Worm (Caenorhabditis elegans): ENCODE measurements around the gene srxa-11.
A peak's percentile ranks its signal among the peaks of the same experiment; 100 is the strongest.

The srxa-11 gene

DNA sequence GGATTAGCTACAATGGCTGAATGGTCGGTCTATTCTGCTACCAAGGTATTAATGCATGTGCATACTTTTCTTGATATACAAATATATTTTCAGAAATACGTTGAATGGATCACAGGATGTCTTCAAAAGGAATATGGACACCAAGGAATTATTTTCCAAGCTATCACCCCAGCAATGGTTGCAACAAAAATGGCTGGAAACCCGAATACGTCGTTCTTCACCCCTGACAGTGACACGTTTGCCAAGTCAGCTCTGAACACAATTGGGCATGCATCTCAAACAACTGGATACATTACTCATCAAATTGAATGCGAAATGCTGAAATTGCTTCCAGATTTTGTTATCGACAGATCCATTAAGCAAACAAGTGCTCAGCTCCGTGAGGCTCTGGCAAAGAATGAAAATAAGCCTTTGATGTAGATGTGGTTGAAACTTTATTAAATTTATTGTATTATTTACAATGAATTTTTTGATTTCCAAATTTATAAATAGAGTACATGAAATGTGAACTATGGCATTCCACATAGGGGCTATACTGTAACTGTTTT is 16.3 kb upstream of the srxa-11 start (continued):
- peak; percentile 70 for TF ChIP-seq mcd-1 (GFP tag; IDR thresholded peaks at IDR 0.05)
- TF ChIP-seq Y79H2A.3 (GFP tag; conservative IDR thresholded peaks at IDR 0.05), result peak; percentile 64; the same call in 1 of the 2 replicates
- TF ChIP-seq F55B11.4 (tag; optimal IDR thresholded peaks at IDR 0.05; ENCODE audit: borderline replicate concordance, insufficient read depth), result no peak
- no peak for TF ChIP-seq nhr-120 (GFP tag; IDR thresholded peaks at IDR 0.05)
- TF ChIP-seq ceh-79 (tag; optimal IDR thresholded peaks at IDR 0.05), result no peak
- TF ChIP-seq hmg-1.2 (GFP tag; IDR thresholded peaks at IDR 0.05), result peak; percentile 56
- no peak for TF ChIP-seq bed-1 (GFP tag; IDR thresholded peaks at IDR 0.05)
- peak; percentile 77 for TF ChIP-seq egl-44 (GFP tag; IDR thresholded peaks at IDR 0.05)
- TF ChIP-seq F22D6.2 (tag; optimal IDR thresholded peaks at IDR 0.05), result peak; percentile 56
- 0 out of 2 replicates have a peak, but pooled peaks have one; percentile 16 for TF ChIP-seq attf-3 (GFP tag; conservative IDR thresholded peaks at IDR 0.05)
- peak; percentile 71 for TF ChIP-seq tbp1 (GFP tag; optimal IDR thresholded peaks at IDR 0.05)
- TF ChIP-seq tbx-9 (tag; optimal IDR thresholded peaks at IDR 0.05; ENCODE audit: borderline replicate concordance), result no peak
- TF ChIP-seq attf-5 (GFP tag; optimal IDR thresholded peaks at IDR 0.05), result peak; percentile 68
- peak; percentile 96 for TF ChIP-seq B0336.3 (GFP tag; IDR thresholded peaks at IDR 0.05)
- no peak for TF ChIP-seq hlh-26 (GFP tag; conservative IDR thresholded peaks at IDR 0.05)
- peak; percentile 73 for TF ChIP-seq lir-1 (GFP tag; conservative IDR thresholded peaks at IDR 0.05)
- TF ChIP-seq hrde-1 (tag; optimal IDR thresholded peaks at IDR 0.05; ENCODE audit: borderline replicate concordance), result no peak
- no peak for TF ChIP-seq ztf-6 (GFP tag; IDR thresholded peaks at IDR 0.05)
- TF ChIP-seq ceh-40 (GFP tag; IDR thresholded peaks at IDR 0.05), result 0 out of 2 replicates have a peak, but pooled peaks have one; percentile 61
- 0 out of 2 replicates have a peak, but pooled peaks have one; percentile 58 for TF ChIP-seq cebp-2 (GFP tag; IDR thresholded peaks at IDR 0.05)
- TF ChIP-seq lin-35 (GFP tag; optimal IDR thresholded peaks at IDR 0.05), result peak in 1 of 3 experiments; percentile 55
- peak; percentile 81 for TF ChIP-seq ets-4 (GFP tag; optimal IDR thresholded peaks at IDR 0.05)
- no peak; the same call in 1 of the 2 replicates for TF ChIP-seq D2030.7 (GFP tag; IDR thresholded peaks at IDR 0.05)
- no peak for TF ChIP-seq nhr-27 (tag; optimal IDR thresholded peaks at IDR 0.05)
- TF ChIP-seq ama-1 (optimal IDR thresholded peaks at IDR 0.05), result peak; percentile 91
- no peak for TF ChIP-seq ama-1 (GFP tag; optimal IDR thresholded peaks at IDR 0.05)
- no peak for TF ChIP-seq T26A5.8 (tag; optimal IDR thresholded peaks at IDR 0.05)
- TF ChIP-seq ztf-3 (GFP tag; optimal IDR thresholded peaks at IDR 0.05), result peak; percentile 47
- peak; percentile 78 for TF ChIP-seq F57C9.4 (tag; optimal IDR thresholded peaks at IDR 0.05)
- TF ChIP-seq F49E8.2 (tag; optimal IDR thresholded peaks at IDR 0.05; ENCODE audit: insufficient read depth), result no peak
- peak; percentile 98 for TF ChIP-seq repo-1 (tag; optimal IDR thresholded peaks at IDR 0.05)
- TF ChIP-seq sptf-2 (GFP tag; optimal IDR thresholded peaks at IDR 0.05), result no peak
- TF ChIP-seq madf-3 (GFP tag; IDR thresholded peaks at IDR 0.05), result peak; percentile 69
- peak; percentile 55 for TF ChIP-seq K12H6.12 (tag; optimal IDR thresholded peaks at IDR 0.05)
- TF ChIP-seq unc-130 (GFP tag; optimal IDR thresholded peaks at IDR 0.05), result no peak
- no peak for TF ChIP-seq fkh-3 (tag; optimal IDR thresholded peaks at IDR 0.05)
- no peak for TF ChIP-seq rec-8 (tag; optimal IDR thresholded peaks at IDR 0.05)
- no peak for TF ChIP-seq madf-8 (GFP tag; conservative IDR thresholded peaks at IDR 0.05)
- TF ChIP-seq B0035.1 (tag; optimal IDR thresholded peaks at IDR 0.05), result peak; percentile 69
- no peak for TF ChIP-seq dpl-1 (GFP tag; optimal IDR thresholded peaks at IDR 0.05)
- TF ChIP-seq egl-18 (GFP tag; IDR thresholded peaks at IDR 0.05), result no peak
- no peak for TF ChIP-seq snpc-4 (GFP tag; optimal IDR thresholded peaks at IDR 0.05)
- peak in 1 of 4 experiments; percentile 34 for TF ChIP-seq snpc-4 (tag; optimal IDR thresholded peaks at IDR 0.05)
- TF ChIP-seq nhr-90 (tag; optimal IDR thresholded peaks at IDR 0.05), result peak; percentile 94
- peak; percentile 95 for TF ChIP-seq nfyb-1 (GFP tag; IDR thresholded peaks at IDR 0.05)
- peak; percentile 78 for TF ChIP-seq ZK185.1 (tag; optimal IDR thresholded peaks at IDR 0.05; ENCODE audit: poor library complexity, severe bottlenecking)
- peak; percentile 93; the same call in 1 of the 2 replicates for TF ChIP-seq F37B4.10 (GFP tag; IDR thresholded peaks at IDR 0.05)
- TF ChIP-seq ccch-3 (GFP tag; optimal IDR thresholded peaks at IDR 0.05), result no peak
